Fruit fly (Drosophila melanogaster) whole organism, embryonic: ENCODE results near the gene Cep97.

Source experiments
- Atf6 ChIP-seq: fragments of 200-800 bp; sonication (Bioruptor generic); IDR thresholded peaks from 2 replicates; pipeline ENCODE4 v1.3.6; 2022; ENCODE audit warnings: missing biosample characterization, missing genetic modification characterization
- CG11247 ChIP-seq: fragments of 200-800 bp; sonication (Bioruptor generic); IDR thresholded peaks from 2 replicates; pipeline ENCODE4 v1.3.6; 2022; ENCODE audit warnings: missing biosample characterization, missing genetic modification characterization
- CG11695 ChIP-seq: fragments of 200-800 bp; sonication (Bioruptor generic); IDR thresholded peaks from 3 replicates; pipeline ENCODE4 v1.3.6; 2022; ENCODE audit warnings: missing biosample characterization, missing genetic modification characterization
- CG13287 ChIP-seq: fragments of 200-800 bp; sonication (Bioruptor generic); IDR thresholded peaks from 2 replicates; pipeline ENCODE4 v1.3.6; 2022; ENCODE audit warnings: missing biosample characterization, missing genetic modification characterization; ENCODE audit not compliant: partially characterized antibody
- CG13775 ChIP-seq: fragments of 200-800 bp; sonication (Bioruptor generic); optimal IDR thresholded peaks from 3 replicates; lab custom pipeline; 2017; ENCODE audit warnings: missing biosample characterization, mild to moderate bottlenecking, missing genetic modification characterization
- CG17186 ChIP-seq: fragments of 200-800 bp; sonication (Bioruptor generic); optimal IDR thresholded peaks from 3 replicates; lab custom pipeline; 2017; ENCODE audit warnings: missing biosample characterization, missing genetic modification reagents, missing genetic modification characterization
- CG17829 ChIP-seq: fragments of 200-800 bp; optimal IDR thresholded peaks from 2 replicates; lab custom pipeline; 2019; ENCODE audit warnings: missing biosample characterization, mild to moderate bottlenecking, missing genetic modification characterization, moderate library complexity
- CG17912 ChIP-seq: fragments of 200-800 bp; sonication (Bioruptor generic); optimal IDR thresholded peaks from 2 replicates; lab custom pipeline; 2018; ENCODE audit warnings: missing biosample characterization, mild to moderate bottlenecking, missing genetic modification characterization
- CG18262 ChIP-seq: fragments of 200-800 bp; optimal IDR thresholded peaks from 3 replicates; lab custom pipeline; 2019; ENCODE audit warnings: missing biosample characterization, mild to moderate bottlenecking, missing genetic modification characterization, moderate library complexity
- CG2129 ChIP-seq: fragments of 200-800 bp; sonication (Bioruptor generic); IDR thresholded peaks from 2 replicates; pipeline ENCODE4 v1.3.6; 2022; ENCODE audit warnings: missing biosample characterization, missing genetic modification characterization; ENCODE audit not compliant: partially characterized antibody
- CG4424 ChIP-seq: fragments of 200-800 bp; sonication (Bioruptor generic); optimal IDR thresholded peaks from 3 replicates; lab custom pipeline; 2016; ENCODE audit warnings: missing biosample characterization, missing genetic modification characterization
- CG5180 ChIP-seq: fragments of 200-800 bp; sonication (Bioruptor generic); optimal IDR thresholded peaks from 3 replicates; lab custom pipeline; 2017; ENCODE audit warnings: missing biosample characterization, missing genetic modification characterization, mild to moderate bottlenecking, moderate library complexity, missing genetic modification reagents
- CG6654 ChIP-seq: fragments of 200-800 bp; sonication (Bioruptor generic); optimal IDR thresholded peaks from 2 replicates; lab custom pipeline; 2017; ENCODE audit warnings: missing biosample characterization, mild to moderate bottlenecking, missing genetic modification characterization
- D19A ChIP-seq: fragments of 200-800 bp; optimal IDR thresholded peaks from 3 replicates; lab custom pipeline; 2019; ENCODE audit warnings: missing biosample characterization, mild to moderate bottlenecking, missing genetic modification characterization, moderate library complexity
- Dbx ChIP-seq: fragments of 200-800 bp; sonication (Bioruptor generic); IDR thresholded peaks from 3 replicates; pipeline ENCODE4 v1.3.6; 2022; ENCODE audit warnings: missing biosample characterization, missing genetic modification characterization
- Elba2 ChIP-seq: fragments of 200-800 bp; sonication (Bioruptor generic); optimal IDR thresholded peaks from 3 replicates; lab custom pipeline; 2016; ENCODE audit warnings: missing biosample characterization, missing genetic modification characterization
- GATAe ChIP-seq: fragments of 200-800 bp; sonication (Bioruptor generic); conservative IDR thresholded peaks from 2 replicates; pipeline ENCODE4 v1.3.6; 2022; ENCODE audit warnings: missing biosample characterization, missing genetic modification characterization
- Gsc ChIP-seq: fragments of 200-800 bp; sonication (Bioruptor generic); IDR thresholded peaks from 2 replicates; pipeline ENCODE4 v1.3.6; 2022; ENCODE audit warnings: missing biosample characterization, missing genetic modification characterization
- HHEX ChIP-seq: fragments of 200-800 bp; sonication (Bioruptor generic); optimal IDR thresholded peaks from 3 replicates; lab custom pipeline; 2017; ENCODE audit warnings: missing biosample characterization, mild to moderate bottlenecking, missing genetic modification characterization, missing genetic modification reagents
- Hand ChIP-seq: fragments of 200-800 bp; sonication (Bioruptor generic); optimal IDR thresholded peaks from 2 replicates; lab custom pipeline; 2017; ENCODE audit warnings: mild to moderate bottlenecking, missing biosample characterization, missing genetic modification reagents, missing genetic modification characterization
- Hmx ChIP-seq: fragments of 200-800 bp; sonication (Bioruptor generic); optimal IDR thresholded peaks from 2 replicates; lab custom pipeline; 2016; ENCODE audit warnings: missing biosample characterization, missing genetic modification characterization
- Jarid2 ChIP-seq: fragments of 200-800 bp; sonication (Bioruptor generic); optimal IDR thresholded peaks from 3 replicates; lab custom pipeline; 2017; ENCODE audit warnings: mild to moderate bottlenecking, missing biosample characterization, missing genetic modification reagents, missing genetic modification characterization
- Kr ChIP-seq: fragments of 200-800 bp; sonication (Bioruptor generic); optimal IDR thresholded peaks from 2 replicates; lab custom pipeline; 2017; ENCODE audit warnings: missing biosample characterization, mild to moderate bottlenecking, missing genetic modification characterization
- MBD-R2 ChIP-seq: fragments of 200-800 bp; sonication (Bioruptor generic); IDR thresholded peaks from 2 replicates; pipeline ENCODE4 v1.3.6; 2022; ENCODE audit warnings: missing biosample characterization, missing genetic modification characterization
- Mad ChIP-seq: fragments of 200-800 bp; sonication (Bioruptor generic); optimal IDR thresholded peaks from 2 replicates; lab custom pipeline; 2016; ENCODE audit warnings: missing biosample characterization, missing genetic modification characterization
- Nf-YC ChIP-seq: fragments of 200-800 bp; optimal IDR thresholded peaks from 3 replicates; lab custom pipeline; 2019; ENCODE audit warnings: missing biosample characterization, mild to moderate bottlenecking, missing genetic modification characterization, moderate library complexity
- Sry-δ ChIP-seq: fragments of 200-800 bp; sonication (Bioruptor generic); optimal IDR thresholded peaks from 2 replicates; lab custom pipeline; 2016; ENCODE audit warnings: missing biosample characterization, missing genetic modification characterization
- Trl ChIP-seq, 3 experiments: fragments of >200 bp in 2 of 3; fragments of 200-800 bp in 1 of 3; sonication (Bioruptor generic) in 1 of 3; optimal IDR thresholded peaks; 2 replicates in 1 of 3; 3 replicates in 2 of 3; lab custom pipeline; 2016 to 2017; ENCODE audit warnings: missing biosample characterization in 1 of 3, missing genetic modification characterization in 1 of 3
- amos ChIP-seq: fragments of 200-800 bp; sonication (Bioruptor generic); IDR thresholded peaks from 2 replicates; pipeline ENCODE4 v1.3.6; 2022; ENCODE audit warnings: missing biosample characterization, missing genetic modification characterization; ENCODE audit not compliant: partially characterized antibody
- bowl ChIP-seq: fragments of 200-800 bp; sonication (Bioruptor generic); IDR thresholded peaks from 2 replicates; pipeline ENCODE4 v1.3.6; 2022; ENCODE audit warnings: missing biosample characterization, missing genetic modification characterization
- crp ChIP-seq, 2 experiments: fragments of 200-800 bp; sonication (Bioruptor generic); optimal IDR thresholded peaks; 2 replicates in 1 of 2; 3 replicates in 1 of 2; lab custom pipeline; 2017; ENCODE audit warnings: missing biosample characterization in 2 of 2, missing genetic modification characterization in 2 of 2, mild to moderate bottlenecking in 1 of 2, moderate library complexity in 1 of 2
- dmrt11E ChIP-seq: fragments of 200-800 bp; sonication (Bioruptor generic); optimal IDR thresholded peaks from 3 replicates; lab custom pipeline; 2018; ENCODE audit warnings: missing biosample characterization, mild to moderate bottlenecking, missing genetic modification characterization, moderate library complexity
- ems ChIP-seq: fragments of 200-800 bp; sonication (Bioruptor generic); optimal IDR thresholded peaks from 3 replicates; lab custom pipeline; 2016; ENCODE audit warnings: missing biosample characterization, missing genetic modification characterization
- en ChIP-seq: fragments of 200-800 bp; sonication (Bioruptor generic); optimal IDR thresholded peaks from 2 replicates; lab custom pipeline; 2016; ENCODE audit warnings: missing biosample characterization, missing genetic modification characterization
- eve ChIP-seq, 2 experiments: fragments of >200 bp; optimal IDR thresholded peaks; 2 replicates each; lab custom pipeline; 2017; ENCODE audit warnings: missing biosample characterization in 2 of 2, missing genetic modification characterization in 2 of 2
- hb ChIP-seq: fragments of 200-800 bp; sonication (Bioruptor generic); IDR thresholded peaks from 3 replicates; pipeline ENCODE4 v1.3.6; 2022; ENCODE audit warnings: missing biosample characterization, missing genetic modification characterization; ENCODE audit not compliant: partially characterized antibody
- her ChIP-seq: fragments of 200-800 bp; sonication (Bioruptor generic); optimal IDR thresholded peaks from 2 replicates; lab custom pipeline; 2016; ENCODE audit warnings: missing biosample characterization, missing genetic modification characterization
- klu ChIP-seq: fragments of 200-800 bp; sonication (Bioruptor generic); IDR thresholded peaks from 2 replicates; pipeline ENCODE4 v1.3.6; 2022; ENCODE audit warnings: missing biosample characterization, missing genetic modification characterization
- lilli ChIP-seq: fragments of 200-800 bp; sonication (Bioruptor generic); optimal IDR thresholded peaks from 3 replicates; lab custom pipeline; 2016; ENCODE audit warnings: missing biosample characterization, missing genetic modification characterization
- maf-S ChIP-seq: fragments of 200-800 bp; sonication (Bioruptor generic); optimal IDR thresholded peaks from 2 replicates; lab custom pipeline; 2016; ENCODE audit warnings: missing biosample characterization, missing genetic modification characterization
- mirr ChIP-seq: fragments of 200-800 bp; sonication (Bioruptor generic); optimal IDR thresholded peaks from 3 replicates; lab custom pipeline; 2018; ENCODE audit warnings: missing biosample characterization, mild to moderate bottlenecking, missing genetic modification characterization
- mld ChIP-seq: fragments of 200-800 bp; sonication (Bioruptor generic); IDR thresholded peaks from 3 replicates; pipeline ENCODE4 v1.3.6; 2022; ENCODE audit warnings: missing biosample characterization, missing genetic modification characterization; ENCODE audit not compliant: partially characterized antibody
- nmo ChIP-seq: fragments of 200-800 bp; sonication (Bioruptor generic); optimal IDR thresholded peaks from 2 replicates; lab custom pipeline; 2018; ENCODE audit warnings: missing biosample characterization, mild to moderate bottlenecking, missing genetic modification characterization, moderate library complexity
- odd ChIP-seq: fragments of 200-800 bp; sonication (Bioruptor generic); optimal IDR thresholded peaks from 2 replicates; lab custom pipeline; 2017; ENCODE audit warnings: missing biosample characterization, mild to moderate bottlenecking, missing genetic modification characterization
- pros ChIP-seq: fragments of 200-800 bp; sonication (Bioruptor generic); optimal IDR thresholded peaks from 3 replicates; lab custom pipeline; 2019; ENCODE audit warnings: missing biosample characterization, mild to moderate bottlenecking, missing genetic modification characterization, moderate library complexity
- psq ChIP-seq: fragments of 200-800 bp; sonication (Bioruptor generic); optimal IDR thresholded peaks from 2 replicates; lab custom pipeline; 2017; ENCODE audit warnings: missing biosample characterization, missing genetic modification characterization
- ro ChIP-seq: fragments of 200-800 bp; sonication (Bioruptor generic); IDR thresholded peaks from 2 replicates; pipeline ENCODE4 v1.3.6; 2022; ENCODE audit warnings: missing biosample characterization, missing genetic modification characterization
- slp2 ChIP-seq: fragments of 200-800 bp; sonication (Bioruptor generic); optimal IDR thresholded peaks from 2 replicates; lab custom pipeline; 2016; ENCODE audit warnings: missing biosample characterization, missing genetic modification characterization
- wor ChIP-seq: fragments of 200-800 bp; sonication (Bioruptor generic); IDR thresholded peaks from 2 replicates; pipeline ENCODE4 v1.3.6; 2022; ENCODE audit warnings: missing biosample characterization, missing genetic modification characterization
- zen2 ChIP-seq: fragments of 200-800 bp; sonication (Bioruptor generic); IDR thresholded peaks from 3 replicates; pipeline ENCODE4 v1.3.6; 2022; ENCODE audit warnings: missing biosample characterization, missing genetic modification characterization; ENCODE audit not compliant: partially characterized antibody

Gene Cep97

DNA sequence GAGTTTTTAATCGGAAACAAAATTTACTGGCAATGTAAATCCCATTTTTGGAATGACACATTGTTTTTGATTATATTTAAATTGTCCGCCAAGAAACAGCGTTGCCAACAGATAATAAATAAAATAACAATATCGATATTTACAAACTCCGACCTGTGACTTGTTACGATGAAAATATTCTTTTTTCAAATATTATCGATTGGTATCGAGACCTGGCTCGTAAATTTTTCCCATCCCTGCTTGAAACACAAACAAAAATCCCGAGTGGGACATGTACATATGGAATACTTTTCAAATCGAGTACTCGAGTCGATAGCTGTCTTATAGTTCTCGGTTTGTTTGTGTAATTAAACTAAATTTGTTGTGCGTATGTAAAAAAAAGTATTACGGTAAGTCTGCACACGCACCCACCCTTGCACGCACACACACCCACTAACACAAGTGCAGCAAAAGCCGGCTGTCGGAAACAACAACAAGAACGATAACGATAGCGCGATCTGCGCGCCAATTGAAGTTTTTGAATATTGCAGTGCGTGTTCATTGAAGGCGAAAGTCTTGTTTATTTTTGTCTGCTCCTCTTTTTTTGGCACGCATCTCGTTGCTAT is 5.0 kb upstream of the Cep97 start, which contains the start of gene TTLL4B:
TTLL4B (plus strand) TSS at position 232 of the 605 bp plus-strand sequence.
- TF ChIP-seq HHEX (GFP tag; lab: Kevin White, UChicago) (no peak), dmrt11E (tag; lab: Kevin White, UChicago) (no peak), Gsc (GFP tag; lab: Robert Waterston, UW) (no peak), psq (no peak), ro (no peak), zen2 (peak; percentile 81), Nf-YC (no peak), en (no peak), CG11247 (GFP tag; lab: Robert Waterston, UW) (no peak), eve (GFP tag; optimal IDR thresholded peaks at IDR 0.05; lab: Kevin White, UChicago) (no peak), CG6654 (GFP tag; lab: Kevin White, UChicago) (no peak), wor (GFP tag; lab: Robert Waterston, UW) (no peak), mld (GFP tag; lab: Robert Waterston, UW) (peak; percentile 86), CG18262 (no peak), ems (no peak), Jarid2 (GFP tag; lab: Kevin White, UChicago) (no peak), CG2129 (GFP tag; lab: Robert Waterston, UW) (peak; percentile 87), CG4424 (GFP tag; lab: Kevin White, UChicago) (no peak), CG11695 (no peak), CG5180 (no peak), lilli (GFP tag; lab: Kevin White, UChicago) (peak; percentile 17), Hand (GFP tag; lab: Kevin White, UChicago) (no peak), pros (GFP tag; lab: Kevin White, UChicago) (no peak), odd (GFP tag; lab: Kevin White, UChicago) (no peak), Dbx (GFP tag; lab: Robert Waterston, UW) (no peak), CG17912 (no peak), nmo (GFP tag; lab: Kevin White, UChicago) (peak; percentile 58), CG13775 (no peak), her (GFP tag; lab: Kevin White, UChicago) (peak; percentile 24), CG17829 (peak; percentile 17), Sry-δ (GFP tag; lab: Kevin White, UChicago) (peak; percentile 91), Kr (GFP tag; lab: Kevin White, UChicago) (no peak), Mad (no peak), MBD-R2 (GFP tag; lab: Robert Waterston, UW) (peak; percentile 41; the same call in 1 of the 2 replicates), CG17186 (GFP tag; lab: Kevin White, UChicago) (peak; percentile 6), bowl (GFP tag; lab: Robert Waterston, UW) (no peak), Trl (optimal IDR thresholded peaks at IDR 0.05; lab: Kevin White, UChicago) (no peak), Trl (GFP tag; optimal IDR thresholded peaks at IDR 0.05; lab: Kevin White, UChicago) (no peak), CG13287 (GFP tag; lab: Robert Waterston, UW) (peak; percentile 92), crp (GFP tag; optimal IDR thresholded peaks at IDR 0.05; lab: Kevin White, UChicago) (peak in 1 of 2 experiments; percentile 32), Hmx (GFP tag; lab: Kevin White, UChicago) (no peak), klu (GFP tag; lab: Robert Waterston, UW) (no peak), mirr (no peak), hb (GFP tag; lab: Robert Waterston, UW) (peak; percentile 84), Elba2 (GFP tag; lab: Kevin White, UChicago) (no peak), Atf6 (no peak), slp2 (no peak), amos (GFP tag; lab: Robert Waterston, UW) (peak; percentile 95), GATAe (GFP tag; lab: Robert Waterston, UW) (no peak), D19A (tag; lab: Kevin White, UChicago) (no peak), maf-S (GFP tag; lab: Kevin White, UChicago) (no peak)
